Fruit fly (Drosophila melanogaster) whole organism, pupa: Measurements from ENCODE around the gene CG13065.

Experiments used
- CG10348 ChIP-seq: fragments of 200-800 bp; sonication (Bioruptor generic); IDR thresholded peaks from 2 replicates; pipeline ENCODE4 v1.3.6; 2022; ENCODE audit warnings: missing biosample characterization, missing genetic modification characterization
- CG12605 ChIP-seq: fragments of 200-800 bp; sonication (Bioruptor generic); IDR thresholded peaks from 2 replicates; pipeline ENCODE4 v1.3.6; 2022; ENCODE audit warnings: missing biosample characterization, missing genetic modification characterization
- CG13204 ChIP-seq: fragments of 200-800 bp; sonication (Bioruptor generic); optimal IDR thresholded peaks from 2 replicates; lab custom pipeline; 2018; ENCODE audit warnings: missing biosample characterization, mild to moderate bottlenecking, missing genetic modification characterization, moderate library complexity
- CG14655 ChIP-seq: fragments of 200-800 bp; sonication (Bioruptor generic); optimal IDR thresholded peaks from 3 replicates; lab custom pipeline; 2017; ENCODE audit warnings: mild to moderate bottlenecking, missing biosample characterization, missing genetic modification reagents, missing genetic modification characterization
- CG15710 ChIP-seq: fragments of 200-800 bp; sonication (Bioruptor generic); optimal IDR thresholded peaks from 2 replicates; lab custom pipeline; 2018; ENCODE audit warnings: missing biosample characterization, mild to moderate bottlenecking, missing genetic modification characterization, moderate library complexity
- CG17806 ChIP-seq: fragments of 200-800 bp; sonication (Bioruptor generic); optimal IDR thresholded peaks from 2 replicates; lab custom pipeline; 2018; ENCODE audit warnings: missing biosample characterization, mild to moderate bottlenecking, missing genetic modification characterization, moderate library complexity
- CG32121 ChIP-seq: fragments of 200-800 bp; sonication (Bioruptor generic); IDR thresholded peaks from 2 replicates; pipeline ENCODE4 v1.3.6; 2022; ENCODE audit warnings: missing biosample characterization, missing genetic modification characterization
- CG34367 ChIP-seq: fragments of 200-800 bp; sonication (Bioruptor generic); optimal IDR thresholded peaks from 2 replicates; lab custom pipeline; 2018; ENCODE audit warnings: missing biosample characterization, mild to moderate bottlenecking, missing genetic modification characterization
- CG4496 ChIP-seq: fragments of 200-800 bp; sonication (Bioruptor generic); IDR thresholded peaks from 3 replicates; pipeline ENCODE4 v1.3.6; 2022; ENCODE audit warnings: missing biosample characterization, missing genetic modification characterization
- CG8159 ChIP-seq: fragments of 200-800 bp; sonication (Bioruptor generic); optimal IDR thresholded peaks from 3 replicates; lab custom pipeline; 2018; ENCODE audit warnings: missing biosample characterization, mild to moderate bottlenecking, missing genetic modification characterization, moderate library complexity
- CG8301 ChIP-seq: fragments of 200-800 bp; sonication (Bioruptor generic); optimal IDR thresholded peaks from 2 replicates; lab custom pipeline; 2018; ENCODE audit warnings: missing biosample characterization, mild to moderate bottlenecking, missing genetic modification characterization
- CG9948 ChIP-seq: fragments of 200-800 bp; sonication (Bioruptor generic); optimal IDR thresholded peaks from 2 replicates; lab custom pipeline; 2018; ENCODE audit warnings: missing biosample characterization, mild to moderate bottlenecking, missing genetic modification characterization, moderate library complexity
- D1 ChIP-seq: fragments of 200-800 bp; sonication (Bioruptor generic); optimal IDR thresholded peaks from 2 replicates; lab custom pipeline; 2018; ENCODE audit warnings: missing biosample characterization, mild to moderate bottlenecking, missing genetic modification characterization, moderate library complexity
- EcR ChIP-seq: fragments of 200-800 bp; sonication (Bioruptor generic); optimal IDR thresholded peaks from 3 replicates; lab custom pipeline; 2019; ENCODE audit warnings: missing biosample characterization, missing genetic modification characterization, mild to moderate bottlenecking, moderate library complexity, missing genetic modification reagents
- Ets98B ChIP-seq: fragments of 200-800 bp; sonication (Bioruptor generic); IDR thresholded peaks from 2 replicates; pipeline ENCODE4 v1.3.6; 2022; ENCODE audit warnings: missing biosample characterization, missing genetic modification characterization
- Pif1A ChIP-seq: fragments of 200-800 bp; sonication (Bioruptor generic); optimal IDR thresholded peaks from 3 replicates; lab custom pipeline; 2016; ENCODE audit warnings: missing biosample characterization, missing genetic modification characterization
- Pif1B ChIP-seq: fragments of 200-800 bp; sonication (Bioruptor generic); optimal IDR thresholded peaks from 3 replicates; lab custom pipeline; 2016; ENCODE audit warnings: missing biosample characterization, missing genetic modification characterization
- Snoo ChIP-seq: fragments of 200-800 bp; sonication (Bioruptor generic); optimal IDR thresholded peaks from 3 replicates; lab custom pipeline; 2017; ENCODE audit warnings: missing biosample characterization, mild to moderate bottlenecking, missing genetic modification characterization, inconsistent platforms
- fd96Ca ChIP-seq: fragments of 200-800 bp; sonication (Bioruptor generic); IDR thresholded peaks from 3 replicates; pipeline ENCODE4 v1.3.6; 2022; ENCODE audit warnings: missing biosample characterization, missing genetic modification characterization
- gl ChIP-seq: fragments of 200-800 bp; sonication (Bioruptor generic); optimal IDR thresholded peaks from 2 replicates; lab custom pipeline; 2018; ENCODE audit warnings: missing biosample characterization, mild to moderate bottlenecking, missing genetic modification characterization
- rn ChIP-seq: fragments of 200-800 bp; sonication (Bioruptor generic); IDR thresholded peaks from 2 replicates; pipeline ENCODE4 v1.3.6; 2022; ENCODE audit warnings: missing biosample characterization, missing genetic modification characterization

Gene CG13065

dm6 chr3L:16241296-16241695 lies 35.9 kb upstream of the CG13065 start:
- TF ChIP-seq fd96Ca (GFP tag; lab: Robert Waterston, UW) (no peak), EcR (GFP tag; lab: Kevin White, UChicago) (peak; percentile 79)

- TF ChIP-seq CG34367 (tag; lab: Kevin White, UChicago) (no peak), Pif1A (GFP tag; lab: Kevin White, UChicago) (no peak), EcR (GFP tag; lab: Kevin White, UChicago) (no peak), gl (no peak), Ets98B (no peak), CG15710 (no peak), rn (GFP tag; lab: Robert Waterston, UW) (no peak), CG14655 (GFP tag; lab: Kevin White, UChicago) (no peak), D1 (tag; lab: Kevin White, UChicago) (no peak)
- TF ChIP-seq, all 21 proteins: peak for 0
Measured at dm6 chr3L:16252255-16252654, 25.0 kb upstream of the CG13065 start, which contains the start of gene CG13055. TSS of gene CG13055 (minus strand) at chr3L:16252355.

- TF ChIP-seq CG12605 (GFP tag; lab: Robert Waterston, UW) (peak; percentile 65; the same call in 1 of the 2 replicates), EcR (GFP tag; lab: Kevin White, UChicago) (no peak), CG4496 (GFP tag; lab: Robert Waterston, UW) (0 out of 3 replicates have a peak, but pooled peaks have one; percentile 48), CG13204 (GFP tag; lab: Kevin White, UChicago) (no peak), gl (no peak)
Measured at dm6 chr3L:16257118-16257627, 20.1 kb upstream of the CG13065 start, which contains the start of gene CG13054. TSS of gene CG13054 (minus strand) at chr3L:16257191.

dm6 chr3L:16259552-16259951 lies 17.7 kb upstream of the CG13065 start, which contains the start of gene CG13053:
TSS of gene CG13053 (minus strand) at chr3L:16259722.
- TF ChIP-seq Pif1B (GFP tag; lab: Kevin White, UChicago) (peak; percentile 50), Ets98B (no peak), D1 (tag; lab: Kevin White, UChicago) (peak; percentile 5), CG8301 (tag; lab: Kevin White, UChicago) (no peak), CG17806 (peak; percentile 84), EcR (GFP tag; lab: Kevin White, UChicago) (peak; percentile 82), CG4496 (GFP tag; lab: Robert Waterston, UW) (no peak), CG9948 (tag; lab: Kevin White, UChicago) (peak; percentile 79), CG12605 (GFP tag; lab: Robert Waterston, UW) (no peak), gl (peak; percentile 41), CG15710 (peak; percentile 76), Snoo (tag; lab: Kevin White, UChicago) (no peak), CG34367 (tag; lab: Kevin White, UChicago) (peak; percentile 70), CG14655 (GFP tag; lab: Kevin White, UChicago) (peak; percentile 57), rn (GFP tag; lab: Robert Waterston, UW) (no peak), CG32121 (GFP tag; lab: Robert Waterston, UW) (no peak), CG13204 (GFP tag; lab: Kevin White, UChicago) (peak; percentile 31), CG10348 (no peak), Pif1A (GFP tag; lab: Kevin White, UChicago) (peak; percentile 27), CG8159 (tag; lab: Kevin White, UChicago) (peak; percentile 82), fd96Ca (GFP tag; lab: Robert Waterston, UW) (no peak)
- TF ChIP-seq, all 21 proteins: peak for 12

dm6 chr3L:16261505-16261904 lies 15.7 kb upstream of the CG13065 start, which contains the start of gene CG34247:
TSS of gene CG34247 (minus strand) at chr3L:16261605.
- no peak for TF ChIP-seq CG32121 (GFP tag; lab: Robert Waterston, UW)
- TF ChIP-seq CG10348: no peak
- no peak for TF ChIP-seq CG4496 (GFP tag; lab: Robert Waterston, UW)
- TF ChIP-seq D1 (tag; lab: Kevin White, UChicago): no peak
- no peak for TF ChIP-seq Snoo (tag; lab: Kevin White, UChicago)
- TF ChIP-seq CG14655 (GFP tag; lab: Kevin White, UChicago): no peak
- peak; percentile 15 for TF ChIP-seq EcR (GFP tag; lab: Kevin White, UChicago)
- no peak for TF ChIP-seq CG8301 (tag; lab: Kevin White, UChicago)
- no peak for TF ChIP-seq Pif1A (GFP tag; lab: Kevin White, UChicago)

dm6 chr3L:16262440-16262839 lies 14.8 kb upstream of the CG13065 start, which contains the start of gene CG13071:
TSS of gene CG13071 (plus strand) at chr3L:16262740.
- TF ChIP-seq D1 (tag; lab: Kevin White, UChicago) (no peak), EcR (GFP tag; lab: Kevin White, UChicago) (no peak), CG17806 (no peak), gl (no peak), CG4496 (GFP tag; lab: Robert Waterston, UW) (no peak), CG8301 (tag; lab: Kevin White, UChicago) (no peak), CG15710 (no peak), CG8159 (tag; lab: Kevin White, UChicago) (no peak), CG9948 (tag; lab: Kevin White, UChicago) (no peak), CG13204 (GFP tag; lab: Kevin White, UChicago) (no peak)
- TF ChIP-seq, all 21 proteins: peak for 0
